Worm (Caenorhabditis elegans) whole organism, L4 larva: ENCODE data around the gene F10E9.1.

Experiments used
- D1046.2 ChIP-seq: fragments of 200-800 bp; sonication (Bioruptor generic); IDR thresholded peaks from 2 replicates; pipeline ENCODE4 v1.3.6; 2022; ENCODE audit warnings: missing genetic modification characterization, missing compliant biosample characterization
- F26F4.8 ChIP-seq: fragments of 200-800 bp; sonication (Bioruptor generic); conservative IDR thresholded peaks from 2 replicates; pipeline ENCODE4 v1.3.6; 2022; ENCODE audit warnings: missing genetic modification characterization, missing compliant biosample characterization
- T20F7.1 ChIP-seq: fragments of 200-800 bp; sonication (Bioruptor generic); optimal IDR thresholded peaks from 2 replicates; lab custom pipeline; 2018; ENCODE audit warnings: mild to moderate bottlenecking, missing genetic modification characterization, missing compliant biosample characterization
- Y75B8A.6 ChIP-seq: fragments of 200-800 bp; sonication (Bioruptor generic); IDR thresholded peaks from 2 replicates; pipeline ENCODE4 v1.3.6; 2022; ENCODE audit warnings: missing genetic modification reagents, missing genetic modification characterization, missing compliant biosample characterization
- ZK337.2 ChIP-seq: fragments of 200-800 bp; sonication (Bioruptor generic); IDR thresholded peaks from 2 replicates; pipeline ENCODE4 v1.3.6; 2022; ENCODE audit warnings: missing genetic modification reagents, missing genetic modification characterization, missing compliant biosample characterization
- aha-1 ChIP-seq: fragments of 150-350 bp; peaks from one replicate; lab custom pipeline; 2014; ENCODE audit warnings: missing biosample characterization, missing genetic modification characterization
- arid-1 ChIP-seq: fragments of 200-800 bp; sonication (Bioruptor generic); conservative IDR thresholded peaks from 2 replicates; pipeline ENCODE4 v1.3.6; 2022; ENCODE audit warnings: missing genetic modification reagents, missing genetic modification characterization, missing compliant biosample characterization
- ceh-20 ChIP-seq: fragments of 200-800 bp; sonication (Bioruptor generic); IDR thresholded peaks from 2 replicates; pipeline ENCODE4 v1.3.6; 2022; ENCODE audit warnings: missing genetic modification reagents, missing genetic modification characterization, missing compliant biosample characterization
- ceh-28 ChIP-seq: fragments of 150-350 bp; optimal IDR thresholded peaks from 2 replicates; lab custom pipeline; 2014; ENCODE audit warnings: missing biosample characterization, missing genetic modification reagents, missing genetic modification characterization
- ceh-44 ChIP-seq: fragments of 200-800 bp; sonication (Bioruptor generic); IDR thresholded peaks from 2 replicates; pipeline ENCODE4 v1.3.6; 2022; ENCODE audit warnings: missing genetic modification reagents, missing genetic modification characterization, missing compliant biosample characterization
- ces-1 ChIP-seq: fragments of 150-350 bp; sonication (generic microtip); optimal IDR thresholded peaks from 4 replicates; lab custom pipeline; 2014; ENCODE audit warnings: missing biosample characterization, missing genetic modification reagents, missing genetic modification characterization
- ctbp-1 ChIP-seq: fragments of 200-800 bp; sonication (Bioruptor generic); IDR thresholded peaks from 2 replicates; pipeline ENCODE4 v1.3.6; 2022; ENCODE audit warnings: missing genetic modification reagents, missing genetic modification characterization, missing compliant biosample characterization
- daf-16 ChIP-seq, 3 experiments: sonication (generic microtip); optimal IDR thresholded peaks; 2 replicates each; lab custom pipeline; 2016 to 2017; ENCODE audit warnings: missing genetic modification characterization in 3 of 3, missing genetic modification reagents in 3 of 3, mild to moderate bottlenecking in 2 of 3, missing compliant biosample characterization in 2 of 3, missing biosample characterization in 1 of 3, moderate library complexity in 1 of 3
- daf-8 ChIP-seq: fragments of 200-800 bp; sonication (Bioruptor generic); IDR thresholded peaks from 2 replicates; pipeline ENCODE4 v1.3.6; 2022; ENCODE audit warnings: missing genetic modification characterization, missing compliant biosample characterization
- dmd-6 ChIP-seq: fragments of 200-800 bp; sonication (Bioruptor generic); IDR thresholded peaks from 2 replicates; pipeline ENCODE4 v1.3.6; 2022; ENCODE audit warnings: missing genetic modification reagents, missing genetic modification characterization, missing compliant biosample characterization
- dmd-8 ChIP-seq: fragments of 200-800 bp; sonication (Bioruptor generic); IDR thresholded peaks from 2 replicates; pipeline ENCODE4 v1.3.6; 2022; ENCODE audit warnings: missing genetic modification characterization, missing compliant biosample characterization
- dmd-9 ChIP-seq: fragments of 200-800 bp; sonication (Bioruptor generic); IDR thresholded peaks from 2 replicates; pipeline ENCODE4 v1.3.6; 2022; ENCODE audit warnings: missing genetic modification reagents, missing genetic modification characterization, missing compliant biosample characterization
- dpl-1 ChIP-seq: fragments of 150-350 bp; optimal IDR thresholded peaks from 2 replicates; lab custom pipeline; 2014; ENCODE audit warnings: missing biosample characterization, missing genetic modification reagents, missing genetic modification characterization
- egl-27 ChIP-seq: sonication (generic microtip); optimal IDR thresholded peaks from 3 replicates; lab custom pipeline; 2017; ENCODE audit warnings: missing biosample characterization, missing genetic modification reagents, missing genetic modification characterization
- gei-8 ChIP-seq: fragments of 200-800 bp; sonication (Bioruptor generic); optimal IDR thresholded peaks from 2 replicates; lab custom pipeline; 2018; ENCODE audit warnings: mild to moderate bottlenecking, missing genetic modification characterization, missing compliant biosample characterization
- hlh-11 ChIP-seq: fragments of 200-800 bp; sonication (Bioruptor generic); optimal IDR thresholded peaks from 2 replicates; lab custom pipeline; 2018; ENCODE audit warnings: mild to moderate bottlenecking, missing genetic modification characterization, missing compliant biosample characterization
- hlh-30 ChIP-seq: sonication (generic microtip); optimal IDR thresholded peaks from 2 replicates; lab custom pipeline; 2017; ENCODE audit warnings: antibody characterized with exemption, mild to moderate bottlenecking, missing genetic modification characterization, missing compliant biosample characterization; ENCODE audit not compliant: insufficient read depth
- hmg-1.1 ChIP-seq: fragments of 200-800 bp; sonication (Bioruptor generic); IDR thresholded peaks from 2 replicates; pipeline ENCODE4 v1.3.6; 2022; ENCODE audit warnings: missing genetic modification reagents, missing genetic modification characterization, missing compliant biosample characterization
- lin-15B ChIP-seq: fragments of 150-350 bp; sonication (generic microtip); optimal IDR thresholded peaks from 3 replicates; lab custom pipeline; 2014; ENCODE audit warnings: missing biosample characterization, missing genetic modification characterization
- mdl-1 ChIP-seq, 2 experiments: fragments of 150-350 bp in 1 of 2; sonication (generic microtip) in 1 of 2; optimal IDR thresholded peaks; 2 replicates each; lab custom pipeline; 2014 to 2017; ENCODE audit warnings: missing biosample characterization in 2 of 2, missing genetic modification characterization in 2 of 2
- mep-1 ChIP-seq: fragments of 150-350 bp; sonication (generic microtip); optimal IDR thresholded peaks from 3 replicates; lab custom pipeline; 2014; ENCODE audit warnings: missing biosample characterization, missing genetic modification characterization
- mes-2 ChIP-seq: sonication (generic microtip); optimal IDR thresholded peaks from 2 replicates; lab custom pipeline; 2016; ENCODE audit warnings: missing genotype, mild to moderate bottlenecking, missing genetic modification characterization, missing compliant biosample characterization; ENCODE audit not compliant: poor library complexity, severe bottlenecking
- nhr-111 ChIP-seq: fragments of 200-800 bp; sonication (Bioruptor generic); optimal IDR thresholded peaks from 2 replicates; lab custom pipeline; 2018; ENCODE audit warnings: mild to moderate bottlenecking, missing genetic modification characterization, missing compliant biosample characterization
- nhr-42 ChIP-seq: fragments of 200-800 bp; sonication (Bioruptor generic); IDR thresholded peaks from 2 replicates; pipeline ENCODE4 v1.3.6; 2022; ENCODE audit warnings: missing genetic modification characterization, missing compliant biosample characterization
- nhr-48 ChIP-seq: sonication (generic microtip); optimal IDR thresholded peaks from 2 replicates; lab custom pipeline; 2016; ENCODE audit warnings: mild to moderate bottlenecking, missing genetic modification characterization, missing compliant biosample characterization
- nhr-6 ChIP-seq: fragments of 150-350 bp; optimal IDR thresholded peaks from 2 replicates; lab custom pipeline; 2014; ENCODE audit warnings: missing biosample characterization, missing genetic modification characterization
- nhr-77 ChIP-seq: fragments of 150-350 bp; optimal IDR thresholded peaks from 2 replicates; lab custom pipeline; 2014; ENCODE audit warnings: missing biosample characterization, missing genetic modification characterization
- php-3 ChIP-seq: fragments of 200-800 bp; sonication (Bioruptor generic); IDR thresholded peaks from 2 replicates; pipeline ENCODE4 v1.3.6; 2022; ENCODE audit warnings: missing genetic modification reagents, missing genetic modification characterization, missing compliant biosample characterization
- pqm-1 ChIP-seq: sonication (generic microtip); optimal IDR thresholded peaks from 2 replicates; lab custom pipeline; 2017; ENCODE audit warnings: missing biosample characterization, missing genetic modification characterization
- rbr-2 ChIP-seq: sonication (generic microtip); optimal IDR thresholded peaks from 2 replicates; lab custom pipeline; 2016; ENCODE audit warnings: missing genotype, missing genetic modification characterization, missing compliant biosample characterization
- set-16 ChIP-seq: fragments of 200-800 bp; sonication (Bioruptor generic); IDR thresholded peaks from 2 replicates; pipeline ENCODE4 v1.3.6; 2022; ENCODE audit warnings: missing genetic modification reagents, missing genetic modification characterization, missing compliant biosample characterization
- snpc-1.2 ChIP-seq: fragments of 200-800 bp; sonication (Bioruptor generic); IDR thresholded peaks from 2 replicates; pipeline ENCODE4 v1.3.6; 2022; ENCODE audit warnings: missing genetic modification reagents, missing genetic modification characterization, missing compliant biosample characterization
- snpc-4 ChIP-seq: fragments of 150-350 bp; optimal IDR thresholded peaks from 2 replicates; lab custom pipeline; 2014; ENCODE audit warnings: missing biosample characterization, missing genetic modification characterization
- tra-1 ChIP-seq: fragments of 200-800 bp; sonication (Bioruptor generic); IDR thresholded peaks from 2 replicates; pipeline ENCODE4 v1.3.6; 2022; ENCODE audit warnings: missing genetic modification reagents, missing genetic modification characterization, missing compliant biosample characterization
- ztf-11 ChIP-seq: fragments of 150-350 bp; optimal IDR thresholded peaks from 2 replicates; lab custom pipeline; 2014; ENCODE audit warnings: missing biosample characterization, missing genetic modification characterization
- ztf-7 ChIP-seq: fragments of 150-350 bp; optimal IDR thresholded peaks from 2 replicates; lab custom pipeline; 2014; ENCODE audit warnings: missing biosample characterization, missing genetic modification characterization

Gene F10E9.1

DNA sequence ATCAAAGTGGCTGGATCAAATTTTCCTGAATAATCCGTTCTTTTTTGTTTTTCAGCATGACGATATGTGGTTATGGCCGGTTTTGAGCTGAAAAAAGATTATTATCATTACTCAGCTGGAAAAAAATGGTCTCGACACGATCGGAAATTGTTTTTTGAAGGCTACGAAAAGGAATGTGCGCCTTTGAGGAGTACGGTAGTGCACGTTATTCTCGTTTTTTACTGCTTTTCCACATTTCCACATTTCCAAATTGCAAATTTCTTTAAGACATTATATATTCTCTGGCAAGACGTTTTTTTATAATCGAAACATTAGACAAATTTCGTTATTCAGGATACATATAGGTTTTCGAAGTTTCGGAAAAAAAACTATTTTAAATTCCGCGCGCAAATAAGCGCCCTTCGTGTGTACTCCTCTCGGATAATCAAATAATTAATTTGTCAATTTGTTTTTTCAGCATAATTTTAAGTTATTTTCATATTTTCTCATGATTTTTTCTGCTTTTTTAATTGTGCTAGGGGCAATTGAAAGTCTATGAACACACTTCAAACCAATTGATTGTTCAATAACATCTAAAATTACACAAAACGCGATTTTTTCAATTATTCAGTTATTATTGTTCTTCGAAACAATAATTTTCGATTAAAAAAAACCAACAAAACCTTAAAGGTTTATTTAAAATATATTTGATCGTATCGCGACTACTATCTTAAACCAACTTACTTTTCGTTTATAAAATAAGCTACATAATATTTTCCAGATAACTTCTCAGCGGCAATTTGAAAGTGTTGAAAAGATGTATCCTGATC, 40.5 kb downstream of the F10E9.1 start, which contains the start of gene R05D3.3:
R05D3.3 (plus strand) TSS at position 759 of the 809 bp plus-strand sequence.
- peak; percentile 83 for TF ChIP-seq aha-1
- TF ChIP-seq gei-8 (GFP tag; lab: Kevin White, UChicago) = no peak
- TF ChIP-seq dpl-1 = peak; percentile 25

DNA sequence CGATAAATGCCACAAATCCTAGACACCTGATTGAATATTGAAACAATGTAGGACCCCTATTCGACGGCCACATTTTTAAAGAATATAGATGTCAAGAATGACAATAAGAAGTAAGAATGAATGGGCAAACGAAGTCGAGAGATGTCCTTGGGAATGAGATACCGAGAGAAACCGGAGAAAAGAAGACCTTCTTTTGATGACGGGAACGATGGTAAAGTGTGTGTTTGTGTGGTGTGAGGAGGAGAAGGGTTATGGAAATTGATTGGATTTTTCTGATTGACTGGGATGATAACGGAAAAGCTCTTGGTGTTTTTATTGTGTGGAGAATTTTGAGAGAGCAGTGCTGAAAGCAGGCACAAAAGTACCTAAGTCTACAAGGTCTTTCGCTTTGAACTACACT, 45.7 kb downstream of the F10E9.1 start, which contains the start of gene R05D3.9:
R05D3.9 (minus strand) TSS at position 101 of the 400 bp plus-strand sequence.
- no peak for TF ChIP-seq ces-1
- TF ChIP-seq lin-15B (tag; lab: Kevin White, UChicago) = no peak
- no peak for TF ChIP-seq ztf-7 (tag; lab: Kevin White, UChicago)
- no peak for TF ChIP-seq mdl-1 (tag; optimal IDR thresholded peaks at IDR 0.05; lab: Kevin White, UChicago)
- no peak for TF ChIP-seq F26F4.8 (GFP tag; lab: Robert Waterston, UW)
- TF ChIP-seq ceh-20 (GFP tag; lab: Robert Waterston, UW) = no peak
- no peak for TF ChIP-seq gei-8 (GFP tag; lab: Kevin White, UChicago)
- no peak for TF ChIP-seq aha-1
- TF ChIP-seq snpc-4 (tag; lab: Kevin White, UChicago) = no peak
- TF ChIP-seq rbr-2 (tag; lab: Kevin White, UChicago) = no peak
- TF ChIP-seq ctbp-1 (GFP tag; lab: Robert Waterston, UW) = no peak
- TF ChIP-seq ceh-28 (tag; lab: Kevin White, UChicago) = no peak
- no peak for TF ChIP-seq nhr-111 (GFP tag; lab: Kevin White, UChicago)
- no peak for TF ChIP-seq php-3
- no peak for TF ChIP-seq ztf-11 (tag; lab: Kevin White, UChicago)

DNA sequence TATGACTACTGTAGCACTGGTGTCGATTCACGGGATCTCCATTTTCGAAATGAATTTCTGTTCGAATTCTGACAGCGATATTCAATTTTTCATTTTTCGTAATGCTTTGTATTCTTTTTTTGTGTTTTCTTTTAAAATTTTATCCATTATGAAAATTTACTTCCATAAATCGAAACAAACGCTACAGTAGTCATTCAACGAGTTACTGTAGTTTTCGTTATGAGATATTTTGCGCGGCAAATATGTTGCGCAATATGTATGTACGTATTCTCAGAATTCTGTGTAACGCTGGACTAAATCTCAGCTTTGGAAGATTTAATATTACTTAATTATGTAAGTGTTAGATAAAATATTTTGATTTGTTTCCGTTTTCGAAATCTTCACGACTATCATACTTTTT, 46.2 kb downstream of the F10E9.1 start:
- TF ChIP-seq dmd-8 (GFP tag; lab: Robert Waterston, UW) = no peak
- no peak for TF ChIP-seq snpc-1.2
- TF ChIP-seq ZK337.2 (GFP tag; lab: Robert Waterston, UW) = no peak
- no peak for TF ChIP-seq ces-1
- no peak for TF ChIP-seq pqm-1 (tag; lab: Kevin White, UChicago)
- TF ChIP-seq ceh-44 (GFP tag; lab: Robert Waterston, UW) = no peak
- TF ChIP-seq, all 104 proteins: peak for 0

DNA sequence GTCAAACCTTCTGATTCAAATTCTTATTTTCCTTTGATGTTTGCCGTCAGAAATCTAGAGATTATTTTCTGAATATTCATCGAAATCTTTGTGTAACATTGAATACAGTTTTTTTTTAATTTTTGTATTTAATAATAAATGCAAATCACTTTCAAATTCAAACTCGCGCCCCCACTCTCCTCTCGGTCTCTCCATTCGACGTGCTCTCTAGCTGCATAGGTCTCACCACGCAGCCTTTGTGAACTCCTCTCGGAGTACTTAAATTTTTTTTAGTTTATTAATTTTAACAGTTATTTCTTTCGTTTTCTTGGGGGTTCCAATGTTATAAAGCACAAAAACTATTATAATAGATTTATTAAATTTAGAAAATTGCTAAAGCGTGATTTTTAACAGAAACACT, 47.2 kb downstream of the F10E9.1 start:
- no peak for TF ChIP-seq hlh-11 (tag; lab: Kevin White, UChicago)
- TF ChIP-seq dpl-1 = peak; percentile 37
- TF ChIP-seq mes-2 (tag; lab: Kevin White, UChicago) = peak; percentile 24

DNA sequence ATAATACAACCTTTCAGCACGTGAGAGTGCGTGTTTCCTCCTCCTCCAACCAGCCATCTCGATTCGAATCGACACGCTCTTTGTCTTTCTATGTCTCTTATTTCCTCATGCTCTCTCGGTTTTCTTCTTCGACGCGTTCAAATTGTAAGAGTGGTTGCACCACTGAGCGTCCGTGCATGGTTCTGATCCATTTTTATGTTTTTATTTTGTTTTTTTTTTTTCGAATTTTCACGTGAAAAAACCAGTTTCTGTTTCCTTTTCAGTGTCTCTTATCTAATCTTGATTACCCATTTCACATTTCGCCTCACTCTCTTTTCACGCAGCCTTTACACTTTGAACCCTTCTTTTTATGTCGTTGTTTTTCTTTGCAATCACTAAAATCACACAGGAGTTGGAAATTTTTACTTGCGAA, 47.9 kb downstream of the F10E9.1 start:
- TF ChIP-seq tra-1 (GFP tag; lab: Robert Waterston, UW) (no peak), nhr-48 (tag; lab: Kevin White, UChicago) (peak; percentile 36), dmd-6 (GFP tag; lab: Robert Waterston, UW) (peak; percentile 57; the same call in 1 of the 2 replicates), Y75B8A.6 (no peak), daf-8 (GFP tag; lab: Robert Waterston, UW) (no peak), nhr-77 (peak; percentile 6), nhr-42 (GFP tag; lab: Robert Waterston, UW) (no peak), hmg-1.1 (GFP tag; lab: Robert Waterston, UW) (0 out of 2 replicates have a peak, but pooled peaks have one; percentile 14), hlh-11 (tag; lab: Kevin White, UChicago) (peak; percentile 60), D1046.2 (GFP tag; lab: Robert Waterston, UW) (no peak), arid-1 (GFP tag; lab: Robert Waterston, UW) (no peak), nhr-6 (tag; lab: Kevin White, UChicago) (peak; percentile 44), dmd-9 (GFP tag; lab: Robert Waterston, UW) (no peak), T20F7.1 (GFP tag; lab: Kevin White, UChicago) (no peak), php-3 (peak; percentile 49; the same call in 1 of the 2 replicates), mep-1 (tag; lab: Kevin White, UChicago) (peak; percentile 55), egl-27 (no peak), set-16 (GFP tag; lab: Robert Waterston, UW) (no peak), pqm-1 (tag; lab: Kevin White, UChicago) (peak; percentile 14), hlh-30 (tag; lab: Kevin White, UChicago) (peak; percentile 80), daf-16 (GFP tag; optimal IDR thresholded peaks at IDR 0.05; lab: Kevin White, UChicago) (no peak), daf-16 (tag; optimal IDR thresholded peaks at IDR 0.05; lab: Kevin White, UChicago) (peak; percentile 80)
